Worm (Caenorhabditis elegans) whole organism, young adult: ENCODE results near the gene srbc-65.

Experiments used
- B0019.2 ChIP-seq: fragments of 200-800 bp; sonication (Bioruptor generic); conservative IDR thresholded peaks from 2 replicates; pipeline ENCODE4 v1.3.6; 2022; ENCODE audit warnings: missing genetic modification reagents, missing genetic modification characterization, missing compliant biosample characterization
- D2030.7 ChIP-seq: fragments of 200-800 bp; sonication (Bioruptor generic); IDR thresholded peaks from 2 replicates; pipeline ENCODE4 v1.3.6; 2022; ENCODE audit warnings: missing genetic modification reagents, missing genetic modification characterization, missing compliant biosample characterization
- F33H1.4 ChIP-seq: fragments of 200-800 bp; sonication (Bioruptor generic); IDR thresholded peaks from 2 replicates; pipeline ENCODE4 v1.3.6; 2022; ENCODE audit warnings: missing genetic modification reagents, missing genetic modification characterization, missing compliant biosample characterization
- K11D2.4 ChIP-seq: fragments of 200-800 bp; sonication (Bioruptor generic); IDR thresholded peaks from 2 replicates; pipeline ENCODE4 v1.3.6; 2022; ENCODE audit warnings: missing genetic modification reagents, missing genetic modification characterization, missing compliant biosample characterization
- Y53F4B.3 ChIP-seq: fragments of 200-800 bp; sonication (Bioruptor generic); IDR thresholded peaks from 2 replicates; pipeline ENCODE4 v1.3.6; 2022; ENCODE audit warnings: missing genetic modification reagents, missing genetic modification characterization, missing compliant biosample characterization
- Y79H2A.3 ChIP-seq: fragments of 200-800 bp; sonication (Bioruptor generic); conservative IDR thresholded peaks from 2 replicates; pipeline ENCODE4 v1.3.6; 2022; ENCODE audit warnings: missing genetic modification reagents, missing genetic modification characterization, missing compliant biosample characterization
- ZK185.1 ChIP-seq: sonication (generic microtip); optimal IDR thresholded peaks from 2 replicates; lab custom pipeline; 2016; ENCODE audit warnings: mild to moderate bottlenecking, missing genetic modification characterization, missing compliant biosample characterization; ENCODE audit not compliant: poor library complexity, severe bottlenecking
- akir-1 ChIP-seq: fragments of 200-800 bp; sonication (Bioruptor generic); optimal IDR thresholded peaks from 2 replicates; lab custom pipeline; 2018; ENCODE audit warnings: mild to moderate bottlenecking, missing genetic modification characterization, moderate library complexity, missing compliant biosample characterization
- aptf-2 ChIP-seq: fragments of 200-800 bp; sonication (Bioruptor generic); conservative IDR thresholded peaks from 2 replicates; pipeline ENCODE4 v1.3.6; 2022; ENCODE audit warnings: missing genetic modification reagents, missing genetic modification characterization, missing compliant biosample characterization
- attf-3 ChIP-seq: fragments of 200-800 bp; sonication (Bioruptor generic); conservative IDR thresholded peaks from 2 replicates; pipeline ENCODE4 v1.3.6; 2022; ENCODE audit warnings: missing genetic modification reagents, missing genetic modification characterization, missing compliant biosample characterization
- attf-6 ChIP-seq: fragments of 200-800 bp; sonication (Bioruptor generic); IDR thresholded peaks from 2 replicates; pipeline ENCODE4 v1.3.6; 2022; ENCODE audit warnings: missing genetic modification reagents, missing genetic modification characterization, missing compliant biosample characterization
- ceh-100 ChIP-seq: fragments of 200-800 bp; sonication (Bioruptor generic); IDR thresholded peaks from 2 replicates; pipeline ENCODE4 v1.3.6; 2022; ENCODE audit warnings: missing genetic modification reagents, missing genetic modification characterization, missing compliant biosample characterization
- dox-1 ChIP-seq: fragments of 200-800 bp; sonication (Bioruptor generic); IDR thresholded peaks from 2 replicates; pipeline ENCODE4 v1.3.6; 2022; ENCODE audit warnings: missing genetic modification reagents, missing genetic modification characterization, missing compliant biosample characterization
- egl-18 ChIP-seq: fragments of 200-800 bp; sonication (Bioruptor generic); IDR thresholded peaks from 2 replicates; pipeline ENCODE4 v1.3.6; 2022; ENCODE audit warnings: missing genetic modification reagents, missing genetic modification characterization, missing compliant biosample characterization
- egrh-3 ChIP-seq: fragments of 200-800 bp; sonication (Bioruptor generic); IDR thresholded peaks from 2 replicates; pipeline ENCODE4 v1.3.6; 2022; ENCODE audit warnings: missing genetic modification reagents, missing genetic modification characterization, missing compliant biosample characterization
- hsf-1 ChIP-seq: fragments of 200-800 bp; sonication (Bioruptor generic); IDR thresholded peaks from 2 replicates; pipeline ENCODE4 v1.3.6; 2022; ENCODE audit warnings: missing genetic modification reagents, missing genetic modification characterization, missing compliant biosample characterization
- lag-1 ChIP-seq: fragments of 200-800 bp; sonication (Bioruptor generic); IDR thresholded peaks from 2 replicates; pipeline ENCODE4 v1.3.6; 2022; ENCODE audit warnings: missing genetic modification reagents, missing genetic modification characterization, missing compliant biosample characterization
- lir-1 ChIP-seq: fragments of 200-800 bp; sonication (Bioruptor generic); conservative IDR thresholded peaks from 2 replicates; pipeline ENCODE4 v1.3.6; 2022; ENCODE audit warnings: missing genetic modification reagents, missing genetic modification characterization, missing compliant biosample characterization
- madf-6 ChIP-seq: fragments of 200-800 bp; sonication (Bioruptor generic); IDR thresholded peaks from 2 replicates; pipeline ENCODE4 v1.3.6; 2022; ENCODE audit warnings: missing genetic modification reagents, missing genetic modification characterization, missing compliant biosample characterization
- mel-28 ChIP-seq: sonication (generic microtip); optimal IDR thresholded peaks from 2 replicates; lab custom pipeline; 2016; ENCODE audit warnings: borderline replicate concordance, mild to moderate bottlenecking, missing genetic modification characterization, missing compliant biosample characterization
- mes-4 ChIP-seq: sonication (generic microtip); optimal IDR thresholded peaks from 2 replicates; lab custom pipeline; 2016; ENCODE audit warnings: missing genotype, missing genetic modification characterization, missing compliant biosample characterization
- nfya-1 ChIP-seq: sonication (generic microtip); optimal IDR thresholded peaks from 2 replicates; lab custom pipeline; 2017; ENCODE audit warnings: antibody characterized with exemption, missing compliant biosample characterization, missing genetic modification characterization, borderline replicate concordance; ENCODE audit not compliant: insufficient read depth
- nfyb-1 ChIP-seq: fragments of 200-800 bp; sonication (Bioruptor generic); IDR thresholded peaks from 2 replicates; pipeline ENCODE4 v1.3.6; 2022; ENCODE audit warnings: missing genetic modification reagents, missing genetic modification characterization, missing compliant biosample characterization
- pbrm-1 ChIP-seq: fragments of 200-800 bp; sonication (Bioruptor generic); IDR thresholded peaks from 2 replicates; pipeline ENCODE4 v1.3.6; 2022; ENCODE audit warnings: missing genetic modification reagents, missing genetic modification characterization, missing compliant biosample characterization
- snpc-1.3 ChIP-seq: sonication (generic microtip); optimal IDR thresholded peaks from 2 replicates; lab custom pipeline; 2017; ENCODE audit warnings: missing genetic modification characterization, mild to moderate bottlenecking, missing compliant biosample characterization, antibody characterized with exemption, moderate library complexity, missing genotype, missing genetic modification reagents; ENCODE audit not compliant: insufficient read depth
- tlf-1 ChIP-seq: fragments of 200-800 bp; sonication (Bioruptor generic); optimal IDR thresholded peaks from 2 replicates; lab custom pipeline; 2018; ENCODE audit warnings: mild to moderate bottlenecking, missing genetic modification characterization, missing compliant biosample characterization
- unc-130 ChIP-seq: sonication (generic microtip); optimal IDR thresholded peaks from 2 replicates; lab custom pipeline; 2016; ENCODE audit warnings: missing genetic modification reagents, missing genetic modification characterization, missing compliant biosample characterization
- unc-62 ChIP-seq: fragments of 150-350 bp; optimal IDR thresholded peaks from 2 replicates; lab custom pipeline; 2014; ENCODE audit warnings: missing biosample characterization, missing genetic modification reagents, missing genetic modification characterization
- zim-3 ChIP-seq: sonication (generic microtip); optimal IDR thresholded peaks from 2 replicates; lab custom pipeline; 2017; ENCODE audit warnings: mild to moderate bottlenecking, missing genetic modification characterization, moderate library complexity, missing compliant biosample characterization
- ztf-18 ChIP-seq: sonication (generic microtip); optimal IDR thresholded peaks from 2 replicates; lab custom pipeline; 2016; ENCODE audit warnings: missing genotype, mild to moderate bottlenecking, missing genetic modification characterization, missing compliant biosample characterization
- ztf-28 ChIP-seq: fragments of 200-800 bp; sonication (Bioruptor generic); IDR thresholded peaks from 2 replicates; pipeline ENCODE4 v1.3.6; 2022; ENCODE audit warnings: missing genetic modification reagents, missing genetic modification characterization, missing compliant biosample characterization

Gene srbc-65

ce11 chrV:16548013-16548655, 2.6 kb upstream of the srbc-65 start:
- TF ChIP-seq madf-6 (peak; percentile 30; the same call in 1 of the 2 replicates), hsf-1 (GFP tag; lab: Robert Waterston, UW) (peak; percentile 96), dox-1 (GFP tag; lab: Robert Waterston, UW) (peak; percentile 74), pbrm-1 (0 out of 2 replicates have a peak, but pooled peaks have one; percentile 13), egrh-3 (GFP tag; lab: Robert Waterston, UW) (peak; percentile 13)

DNA sequence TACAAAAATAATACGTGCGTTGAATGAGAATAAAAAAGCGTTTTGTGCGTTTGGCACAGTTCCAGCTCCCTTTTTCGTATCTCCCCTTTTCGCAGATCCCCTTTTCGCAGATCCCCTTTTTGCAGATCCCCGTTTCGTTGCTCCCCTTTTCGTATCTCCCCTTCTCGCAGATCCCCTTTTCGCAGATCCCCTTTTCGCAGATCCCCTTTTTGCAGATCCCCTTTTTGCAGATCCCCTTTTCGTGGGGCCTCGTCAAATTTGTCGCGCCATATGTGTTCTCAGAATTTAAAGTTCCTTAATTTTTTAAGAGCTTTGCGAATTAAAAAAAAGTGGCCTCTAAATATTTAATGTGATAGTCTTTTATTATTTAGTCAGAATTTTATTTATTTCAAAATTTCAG, 2.1 kb downstream of the srbc-65 start, which contains the start of gene Y32B12B.4:
TSS of gene Y32B12B.4 (plus strand) at position 399 of the 400 bp plus-strand sequence.
- 0 out of 2 replicates have a peak, but pooled peaks have one; percentile 13 for TF ChIP-seq D2030.7 (GFP tag; lab: Robert Waterston, UW)
- TF ChIP-seq egrh-3 (GFP tag; lab: Robert Waterston, UW) = 0 out of 2 replicates have a peak, but pooled peaks have one; percentile 5
- TF ChIP-seq egl-18 (GFP tag; lab: Robert Waterston, UW) = no peak
- TF ChIP-seq ceh-100 (GFP tag; lab: Robert Waterston, UW) = peak; percentile 90
- no peak for TF ChIP-seq nfyb-1 (GFP tag; lab: Robert Waterston, UW)
- peak; percentile 34 for TF ChIP-seq unc-130 (GFP tag; lab: Kevin White, UChicago)
- 0 out of 2 replicates have a peak, but pooled peaks have one; percentile 9 for TF ChIP-seq aptf-2 (GFP tag; lab: Robert Waterston, UW)

DNA sequence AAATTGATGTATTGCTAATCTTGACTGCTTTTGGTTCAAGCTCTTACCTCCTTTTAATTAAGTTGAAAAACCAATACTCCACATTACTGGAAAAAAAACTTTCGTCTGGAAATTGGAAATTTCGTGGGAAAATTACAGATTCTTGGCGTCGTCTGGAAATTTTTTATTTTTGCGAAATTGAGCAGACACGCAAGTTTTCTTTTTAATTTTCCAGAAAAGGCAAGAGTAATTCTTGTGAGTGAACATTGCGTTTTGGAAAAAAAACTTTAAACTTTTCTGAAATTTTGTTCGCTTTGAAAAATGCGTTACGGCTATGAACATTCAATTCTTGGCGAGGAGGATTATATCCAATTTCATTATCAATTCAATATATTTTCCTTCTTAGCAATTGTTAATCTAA, 14.9 kb downstream of the srbc-65 start, which contains the start of gene sru-45:
TSS of gene sru-45 (plus strand) at position 301 of the 400 bp plus-strand sequence.
- TF ChIP-seq mel-28 (tag; lab: Kevin White, UChicago) = no peak
- no peak for TF ChIP-seq mes-4 (tag; lab: Kevin White, UChicago)
- no peak for TF ChIP-seq madf-6
- no peak for TF ChIP-seq zim-3 (tag; lab: Kevin White, UChicago)
- TF ChIP-seq Y53F4B.3 = no peak
- TF ChIP-seq unc-62 (GFP tag; lab: Kevin White, UChicago) = no peak
- TF ChIP-seq F33H1.4 = no peak
- no peak for TF ChIP-seq B0019.2 (GFP tag; lab: Robert Waterston, UW)
- TF ChIP-seq attf-3 = no peak
- TF ChIP-seq lag-1 (GFP tag; lab: Robert Waterston, UW) = no peak
- TF ChIP-seq lir-1 (GFP tag; lab: Robert Waterston, UW) = no peak
- no peak for TF ChIP-seq Y79H2A.3 (GFP tag; lab: Robert Waterston, UW)
- no peak for TF ChIP-seq nfya-1
- TF ChIP-seq snpc-1.3 (tag; lab: Kevin White, UChicago) = no peak
- no peak for TF ChIP-seq akir-1
- no peak for TF ChIP-seq K11D2.4 (GFP tag; lab: Robert Waterston, UW)
- TF ChIP-seq ztf-18 (tag; lab: Kevin White, UChicago) = no peak
- TF ChIP-seq tlf-1 (GFP tag; lab: Kevin White, UChicago) = no peak

ce11 chrV:16568056-16568455, 17.3 kb downstream of the srbc-65 start:
- TF ChIP-seq attf-6 (GFP tag; lab: Robert Waterston, UW) (no peak), ztf-28 (GFP tag; lab: Robert Waterston, UW) (no peak), ZK185.1 (tag; lab: Kevin White, UChicago) (no peak)
